Fruit fly (Drosophila melanogaster) whole organism, embryonic: ENCODE results near the gene alpha-PheRS.

Experiments used
- Antp ChIP-seq: fragments of 200-800 bp; sonication (Bioruptor generic); optimal IDR thresholded peaks from 3 replicates; lab custom pipeline; 2016; ENCODE audit warnings: missing biosample characterization, missing genetic modification characterization
- CG11398 ChIP-seq: fragments of 200-800 bp; sonication (Bioruptor generic); optimal IDR thresholded peaks from 2 replicates; lab custom pipeline; 2016; ENCODE audit warnings: missing biosample characterization, missing genetic modification characterization
- CG11504 ChIP-seq: fragments of 200-800 bp; sonication (Bioruptor generic); optimal IDR thresholded peaks from 3 replicates; lab custom pipeline; 2019; ENCODE audit warnings: missing biosample characterization, mild to moderate bottlenecking, missing genetic modification characterization, moderate library complexity
- CG11696 ChIP-seq: fragments of 200-800 bp; sonication (Bioruptor generic); IDR thresholded peaks from 2 replicates; pipeline ENCODE4 v1.3.6; 2022; ENCODE audit warnings: missing biosample characterization, missing genetic modification characterization
- CG12071 ChIP-seq: fragments of 200-800 bp; sonication (Bioruptor generic); optimal IDR thresholded peaks from 3 replicates; lab custom pipeline; 2018; ENCODE audit warnings: missing biosample characterization, mild to moderate bottlenecking, missing genetic modification characterization
- CG12391 ChIP-seq: fragments of 200-800 bp; sonication (Bioruptor generic); optimal IDR thresholded peaks from 3 replicates; lab custom pipeline; 2018; ENCODE audit warnings: missing biosample characterization, mild to moderate bottlenecking, missing genetic modification characterization, moderate library complexity
- CG12659 ChIP-seq: fragments of 200-800 bp; sonication (Bioruptor generic); optimal IDR thresholded peaks from 3 replicates; lab custom pipeline; 2017; ENCODE audit warnings: mild to moderate bottlenecking, missing biosample characterization, missing genetic modification reagents, missing genetic modification characterization
- CG13894 ChIP-seq: fragments of 200-800 bp; sonication (Bioruptor generic); optimal IDR thresholded peaks from 3 replicates; lab custom pipeline; 2018; ENCODE audit warnings: missing biosample characterization, mild to moderate bottlenecking, missing genetic modification characterization, moderate library complexity
- CG14710 ChIP-seq: fragments of 200-800 bp; sonication (Bioruptor generic); optimal IDR thresholded peaks from 3 replicates; lab custom pipeline; 2019; ENCODE audit warnings: missing biosample characterization, mild to moderate bottlenecking, missing genetic modification characterization, moderate library complexity
- CG15514 ChIP-seq: fragments of 200-800 bp; sonication (Bioruptor generic); optimal IDR thresholded peaks from 3 replicates; lab custom pipeline; 2017; ENCODE audit warnings: missing biosample characterization, missing genetic modification characterization, mild to moderate bottlenecking, moderate library complexity, missing genetic modification reagents
- CG18619 ChIP-seq: fragments of 200-800 bp; sonication (Bioruptor generic); optimal IDR thresholded peaks from 3 replicates; lab custom pipeline; 2017; ENCODE audit warnings: missing biosample characterization, mild to moderate bottlenecking, missing genetic modification characterization
- CG31388 ChIP-seq: fragments of 200-800 bp; sonication (Bioruptor generic); optimal IDR thresholded peaks from 2 replicates; lab custom pipeline; 2016; ENCODE audit warnings: missing biosample characterization, missing genetic modification characterization
- CG32772 ChIP-seq: fragments of 200-800 bp; sonication (Bioruptor generic); IDR thresholded peaks from 2 replicates; pipeline ENCODE4 v1.3.6; 2022; ENCODE audit warnings: missing biosample characterization, missing genetic modification characterization
- CG33557 ChIP-seq: fragments of 200-800 bp; sonication (Bioruptor generic); optimal IDR thresholded peaks from 2 replicates; lab custom pipeline; 2019; ENCODE audit warnings: missing biosample characterization, mild to moderate bottlenecking, missing genetic modification characterization, moderate library complexity
- CG34224 ChIP-seq: fragments of 200-800 bp; sonication (Bioruptor generic); IDR thresholded peaks from 3 replicates; pipeline ENCODE4 v1.3.6; 2022; ENCODE audit warnings: missing biosample characterization, missing genetic modification characterization; ENCODE audit not compliant: partially characterized antibody
- CG34376 ChIP-seq: fragments of 200-800 bp; sonication (Bioruptor generic); optimal IDR thresholded peaks from 2 replicates; lab custom pipeline; 2018; ENCODE audit warnings: missing biosample characterization, mild to moderate bottlenecking, missing genetic modification characterization
- CG4424 ChIP-seq: fragments of 200-800 bp; sonication (Bioruptor generic); optimal IDR thresholded peaks from 3 replicates; lab custom pipeline; 2016; ENCODE audit warnings: missing biosample characterization, missing genetic modification characterization
- CG6854 ChIP-seq: fragments of 200-800 bp; sonication (Bioruptor generic); optimal IDR thresholded peaks from 3 replicates; lab custom pipeline; 2017; ENCODE audit warnings: missing biosample characterization, mild to moderate bottlenecking, missing genetic modification characterization
- CG7372 ChIP-seq: fragments of 200-800 bp; sonication (Bioruptor generic); IDR thresholded peaks from 2 replicates; pipeline ENCODE4 v1.3.6; 2022; ENCODE audit warnings: missing biosample characterization, missing genetic modification characterization
- CG8924 ChIP-seq: fragments of 200-800 bp; optimal IDR thresholded peaks from 3 replicates; lab custom pipeline; 2019; ENCODE audit warnings: missing biosample characterization, mild to moderate bottlenecking, missing genetic modification characterization, moderate library complexity
- Chrac-16 ChIP-seq: fragments of 200-800 bp; sonication (Bioruptor generic); optimal IDR thresholded peaks from 3 replicates; lab custom pipeline; 2016; ENCODE audit warnings: missing biosample characterization, missing genetic modification characterization
- Dbx ChIP-seq: fragments of 200-800 bp; sonication (Bioruptor generic); IDR thresholded peaks from 3 replicates; pipeline ENCODE4 v1.3.6; 2022; ENCODE audit warnings: missing biosample characterization, missing genetic modification characterization
- Doc3 ChIP-seq: fragments of 200-800 bp; sonication (Bioruptor generic); IDR thresholded peaks from 3 replicates; pipeline ENCODE4 v1.3.6; 2022; ENCODE audit warnings: missing biosample characterization, missing genetic modification characterization; ENCODE audit not compliant: partially characterized antibody
- Dref ChIP-seq: fragments of 200-800 bp; sonication (Bioruptor generic); IDR thresholded peaks from 2 replicates; pipeline ENCODE4 v1.3.6; 2022; ENCODE audit warnings: missing biosample characterization, missing genetic modification characterization
- MTF-1 ChIP-seq: fragments of 200-800 bp; sonication (Bioruptor generic); optimal IDR thresholded peaks from 2 replicates; lab custom pipeline; 2018; ENCODE audit warnings: missing biosample characterization, mild to moderate bottlenecking, missing genetic modification characterization, borderline replicate concordance
- NK7.1 ChIP-seq: fragments of 200-800 bp; sonication (Bioruptor generic); optimal IDR thresholded peaks from 3 replicates; lab custom pipeline; 2016; ENCODE audit warnings: missing biosample characterization, missing genetic modification characterization
- Oli ChIP-seq: fragments of 200-800 bp; sonication (Bioruptor generic); optimal IDR thresholded peaks from 2 replicates; lab custom pipeline; 2018; ENCODE audit warnings: missing biosample characterization, mild to moderate bottlenecking, missing genetic modification characterization, moderate library complexity
- Opbp ChIP-seq: fragments of 200-800 bp; sonication (Bioruptor generic); IDR thresholded peaks from 3 replicates; pipeline ENCODE4 v1.3.6; 2022; ENCODE audit warnings: missing biosample characterization, missing genetic modification characterization; ENCODE audit not compliant: partially characterized antibody
- PHDP ChIP-seq: fragments of 200-800 bp; sonication (Bioruptor generic); optimal IDR thresholded peaks from 3 replicates; lab custom pipeline; 2018; ENCODE audit warnings: missing biosample characterization, mild to moderate bottlenecking, missing genetic modification characterization, moderate library complexity
- Rx ChIP-seq: fragments of 200-800 bp; sonication (Bioruptor generic); IDR thresholded peaks from 2 replicates; pipeline ENCODE4 v1.3.6; 2022; ENCODE audit warnings: missing biosample characterization, missing genetic modification characterization
- amos ChIP-seq: fragments of 200-800 bp; sonication (Bioruptor generic); IDR thresholded peaks from 2 replicates; pipeline ENCODE4 v1.3.6; 2022; ENCODE audit warnings: missing biosample characterization, missing genetic modification characterization; ENCODE audit not compliant: partially characterized antibody
- chinmo ChIP-seq: fragments of 200-800 bp; sonication (Bioruptor generic); IDR thresholded peaks from 4 replicates; pipeline ENCODE4 v1.3.6; 2022; ENCODE audit warnings: missing biosample characterization, missing genetic modification characterization; ENCODE audit not compliant: partially characterized antibody
- ems ChIP-seq: fragments of 200-800 bp; sonication (Bioruptor generic); optimal IDR thresholded peaks from 3 replicates; lab custom pipeline; 2016; ENCODE audit warnings: missing biosample characterization, missing genetic modification characterization
- ken ChIP-seq: fragments of 200-800 bp; sonication (Bioruptor generic); IDR thresholded peaks from 3 replicates; pipeline ENCODE4 v1.3.6; 2022; ENCODE audit warnings: missing biosample characterization, missing genetic modification characterization
- klu ChIP-seq: fragments of 200-800 bp; sonication (Bioruptor generic); IDR thresholded peaks from 2 replicates; pipeline ENCODE4 v1.3.6; 2022; ENCODE audit warnings: missing biosample characterization, missing genetic modification characterization
- nerfin-1 ChIP-seq: fragments of 200-800 bp; sonication (Bioruptor generic); optimal IDR thresholded peaks from 3 replicates; lab custom pipeline; 2019; ENCODE audit warnings: missing biosample characterization, mild to moderate bottlenecking, missing genetic modification characterization, moderate library complexity
- pan ChIP-seq, 4 experiments: fragments of >200 bp in 3 of 4; fragments of 200-800 bp in 1 of 4; sonication (Bioruptor generic) in 1 of 4; optimal IDR thresholded peaks in 3 of 4; IDR thresholded peaks in 1 of 4; 2 replicates each; pipeline versions ENCODE4 v1.3.6 to Lab custom; 2017 to 2022; ENCODE audit warnings: missing biosample characterization in 2 of 4, missing genetic modification characterization in 2 of 4, mixed read lengths in 1 of 4
- phol ChIP-seq: fragments of 200-800 bp; sonication (Bioruptor generic); optimal IDR thresholded peaks from 3 replicates; lab custom pipeline; 2018; ENCODE audit warnings: missing biosample characterization, mild to moderate bottlenecking, missing genetic modification characterization, moderate library complexity
- psq ChIP-seq: fragments of 200-800 bp; sonication (Bioruptor generic); optimal IDR thresholded peaks from 2 replicates; lab custom pipeline; 2017; ENCODE audit warnings: missing biosample characterization, missing genetic modification characterization
- pum ChIP-seq: fragments of 200-800 bp; sonication (Bioruptor generic); optimal IDR thresholded peaks from 2 replicates; lab custom pipeline; 2016; ENCODE audit warnings: missing biosample characterization, missing genetic modification characterization
- sisA ChIP-seq: fragments of 200-800 bp; sonication (Bioruptor generic); IDR thresholded peaks from 2 replicates; pipeline ENCODE4 v1.3.6; 2022; ENCODE audit warnings: missing biosample characterization, missing genetic modification characterization
- sna ChIP-seq: fragments of 200-800 bp; sonication (Bioruptor generic); IDR thresholded peaks from 2 replicates; pipeline ENCODE4 v1.3.6; 2022; ENCODE audit warnings: missing biosample characterization, missing genetic modification characterization; ENCODE audit not compliant: partially characterized antibody
- tio ChIP-seq: fragments of 200-800 bp; sonication (Bioruptor generic); optimal IDR thresholded peaks from 2 replicates; lab custom pipeline; 2017; ENCODE audit warnings: missing biosample characterization, missing genetic modification characterization, inconsistent platforms
- toy ChIP-seq: fragments of 200-800 bp; sonication (Bioruptor generic); IDR thresholded peaks from 2 replicates; pipeline ENCODE4 v1.3.6; 2022; ENCODE audit warnings: missing biosample characterization, missing genetic modification characterization
- unc-4 ChIP-seq: fragments of 200-800 bp; sonication (Bioruptor generic); IDR thresholded peaks from 2 replicates; pipeline ENCODE4 v1.3.6; 2022; ENCODE audit warnings: missing biosample characterization, missing genetic modification characterization; ENCODE audit not compliant: partially characterized antibody
- usp ChIP-seq: fragments of >200 bp; optimal IDR thresholded peaks from 2 replicates; lab custom pipeline; 2017; ENCODE audit warnings: missing biosample characterization, missing genetic modification characterization
- vvl ChIP-seq: fragments of 200-800 bp; sonication (Bioruptor generic); IDR thresholded peaks from 2 replicates; pipeline ENCODE4 v1.3.6; 2022; ENCODE audit warnings: missing biosample characterization, missing genetic modification characterization
- wdn ChIP-seq: fragments of 200-800 bp; sonication (Bioruptor generic); IDR thresholded peaks from 2 replicates; pipeline ENCODE4 v1.3.6; 2022; ENCODE audit warnings: missing biosample characterization, missing genetic modification characterization

alpha-PheRS gene

dm6 chrX:8129204-8129997 is 16.0 kb downstream of the alpha-PheRS start, which contains the start of gene CG2116 (continued):
- TF ChIP-seq Oli, result no peak
- no peak for TF ChIP-seq CG4424 (GFP tag; lab: Kevin White, UChicago)
- TF ChIP-seq Chrac-16 (GFP tag; lab: Kevin White, UChicago), result no peak
- peak; percentile 73 for TF ChIP-seq amos (GFP tag; lab: Robert Waterston, UW)
- TF ChIP-seq tio (GFP tag; lab: Kevin White, UChicago), result no peak
- TF ChIP-seq pum (GFP tag; lab: Kevin White, UChicago), result no peak
- TF ChIP-seq psq (GFP tag; lab: Kevin White, UChicago), result no peak
- TF ChIP-seq pan (optimal IDR thresholded peaks at IDR 0.05; lab: Kevin White, UChicago), result no peak
- no peak for TF ChIP-seq pan (GFP tag; optimal IDR thresholded peaks at IDR 0.05 in 1 of 2, IDR thresholded peaks at IDR 0.05 in 1 of 2)
- TF ChIP-seq CG11504 (tag; lab: Kevin White, UChicago), result peak; percentile 25
- TF ChIP-seq unc-4, result peak; percentile 67; the same call in 1 of the 2 replicates
- no peak for TF ChIP-seq nerfin-1
- TF ChIP-seq CG33557 (GFP tag; lab: Kevin White, UChicago), result no peak
- no peak for TF ChIP-seq CG13894 (tag; lab: Kevin White, UChicago)
- no peak for TF ChIP-seq wdn (GFP tag; lab: Robert Waterston, UW)
- TF ChIP-seq ems (GFP tag; lab: Kevin White, UChicago), result no peak
- TF ChIP-seq Dref (GFP tag; lab: Robert Waterston, UW), result peak; percentile 59
- no peak for TF ChIP-seq CG6854 (GFP tag; lab: Kevin White, UChicago)
- TF ChIP-seq chinmo (GFP tag; lab: Robert Waterston, UW), result peak; percentile 70
- TF ChIP-seq CG31388 (GFP tag; lab: Kevin White, UChicago), result no peak
- no peak for TF ChIP-seq NK7.1 (GFP tag; lab: Kevin White, UChicago)
- TF ChIP-seq CG8924 (tag; lab: Kevin White, UChicago), result no peak
- no peak for TF ChIP-seq Dbx (GFP tag; lab: Robert Waterston, UW)
- TF ChIP-seq CG11696, result no peak
- no peak for TF ChIP-seq sisA
- TF ChIP-seq klu, result no peak
- peak; percentile 43; the same call in 2 of the 3 replicates for TF ChIP-seq Opbp (GFP tag; lab: Robert Waterston, UW)
- no peak for TF ChIP-seq CG7372
- TF ChIP-seq ken (GFP tag; lab: Robert Waterston, UW), result no peak
- TF ChIP-seq PHDP (tag; lab: Kevin White, UChicago), result no peak
- peak; percentile 51 for TF ChIP-seq CG12659 (GFP tag; lab: Kevin White, UChicago)
- TF ChIP-seq CG15514 (GFP tag; lab: Kevin White, UChicago), result peak; percentile 59
- no peak for TF ChIP-seq CG32772
- TF ChIP-seq sna (GFP tag; lab: Robert Waterston, UW), result 0 out of 2 replicates have a peak, but pooled peaks have one; percentile 30
- no peak for TF ChIP-seq CG11398 (GFP tag; lab: Kevin White, UChicago)
- TF ChIP-seq CG18619 (GFP tag; lab: Kevin White, UChicago), result no peak
- peak; percentile 22 for TF ChIP-seq CG12391 (tag; lab: Kevin White, UChicago)
- peak; percentile 72 for TF ChIP-seq vvl (GFP tag; lab: Robert Waterston, UW)
- TF ChIP-seq toy (GFP tag; lab: Robert Waterston, UW), result no peak
- TF ChIP-seq Antp, result no peak
- TF ChIP-seq phol (tag; lab: Kevin White, UChicago), result peak; percentile 30
- peak; percentile 61 for TF ChIP-seq CG14710
- TF ChIP-seq Rx (GFP tag; lab: Robert Waterston, UW), result no peak
- TF ChIP-seq usp (GFP tag; lab: Kevin White, UChicago), result no peak
- no peak for TF ChIP-seq CG34376 (GFP tag; lab: Kevin White, UChicago)
- no peak for TF ChIP-seq CG12071 (GFP tag; lab: Kevin White, UChicago)
- TF ChIP-seq Doc3 (GFP tag; lab: Robert Waterston, UW), result peak; percentile 64
- peak; percentile 53; the same call in 2 of the 3 replicates for TF ChIP-seq CG34224 (GFP tag; lab: Robert Waterston, UW)
- no peak for TF ChIP-seq MTF-1 (GFP tag; lab: Kevin White, UChicago)
